Worm (Caenorhabditis elegans) whole organism, midembryonic: Measurements from ENCODE around the gene T16A1.4.

Experiments used
- T22C8.4 ChIP-seq: fragments of 200-800 bp; sonication (Bioruptor generic); IDR thresholded peaks from 2 replicates; pipeline ENCODE4 v1.3.6; 2022; ENCODE audit warnings: missing genetic modification characterization, missing compliant biosample characterization
- cog-1 ChIP-seq: sonication (generic microtip); optimal IDR thresholded peaks from 2 replicates; lab custom pipeline; 2016; ENCODE audit warnings: missing genetic modification characterization, missing compliant biosample characterization
- flt-1 ChIP-seq: fragments of 200-800 bp; sonication (Bioruptor generic); IDR thresholded peaks from 2 replicates; pipeline ENCODE4 v1.3.6; 2022; ENCODE audit warnings: missing genetic modification characterization, missing compliant biosample characterization
- ref-1 ChIP-seq: fragments of 200-800 bp; sonication (Bioruptor generic); conservative IDR thresholded peaks from 2 replicates; pipeline ENCODE4 v1.3.6; 2022; ENCODE audit warnings: missing genetic modification reagents, missing genetic modification characterization, missing compliant biosample characterization
- ztf-29 ChIP-seq: fragments of 200-800 bp; sonication (Bioruptor generic); IDR thresholded peaks from 2 replicates; pipeline ENCODE4 v1.3.6; 2022; ENCODE audit warnings: missing genetic modification reagents, missing genetic modification characterization, missing compliant biosample characterization

DNA sequence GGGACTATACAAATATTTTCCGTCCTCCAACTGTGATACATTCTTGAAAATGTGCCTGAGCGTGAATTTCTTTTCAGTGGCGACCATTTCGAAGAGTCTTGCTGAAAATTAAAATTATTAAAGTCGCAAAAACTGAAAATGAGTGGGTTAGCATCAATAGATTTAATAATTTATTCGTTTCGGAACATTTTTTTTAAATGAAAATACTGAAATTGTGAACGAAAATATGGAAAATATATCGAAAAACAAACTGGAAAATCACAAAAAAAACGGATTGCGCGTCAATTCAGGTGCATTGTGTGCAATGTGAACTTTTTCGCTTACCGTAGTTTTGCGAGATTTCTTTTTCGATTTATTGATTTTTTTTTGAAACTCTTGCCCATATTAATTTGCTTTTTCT, 49.5 kb upstream of the T16A1.4 start, which contains the start of gene bath-5:
- TF ChIP-seq T22C8.4: no peak
- TF ChIP-seq flt-1 (GFP tag; lab: Robert Waterston, UW): no peak
- TF ChIP-seq ref-1 (GFP tag; lab: Robert Waterston, UW): no peak
- no peak for TF ChIP-seq cog-1 (tag; lab: Kevin White, UChicago)
- no peak for TF ChIP-seq ztf-29 (GFP tag; lab: Robert Waterston, UW)
